Worm (Caenorhabditis elegans): Measurements from ENCODE around the gene wrt-4.

wrt-4 gene

ce11 chrX:15766147-15766546 is 9.1 kb upstream of the wrt-4 start, which contains the start of gene bus-17:
TSS of gene bus-17 (minus strand) at chrX:15766354.
- TF ChIP-seq lsl-1 (GFP tag; optimal IDR thresholded peaks at IDR 0.05) (no peak), attf-6 (GFP tag; IDR thresholded peaks at IDR 0.05) (no peak), egl-44 (GFP tag; IDR thresholded peaks at IDR 0.05) (no peak), somi-1 (GFP tag; optimal IDR thresholded peaks at IDR 0.05) (no peak), T07F8.4 (tag; optimal IDR thresholded peaks at IDR 0.05) (no peak), ztf-3 (GFP tag; optimal IDR thresholded peaks at IDR 0.05) (no peak), efl-1 (GFP tag; optimal IDR thresholded peaks at IDR 0.05) (no peak), atf-7 (tag; optimal IDR thresholded peaks at IDR 0.05) (no peak), rec-8 (tag; optimal IDR thresholded peaks at IDR 0.05) (no peak), aptf-2 (GFP tag; conservative IDR thresholded peaks at IDR 0.05) (no peak), ztf-28 (GFP tag; IDR thresholded peaks at IDR 0.05) (no peak), hmg-20 (GFP tag; IDR thresholded peaks at IDR 0.05) (no peak), ZK185.1 (tag; optimal IDR thresholded peaks at IDR 0.05; ENCODE audit: poor library complexity, severe bottlenecking) (no peak), snpc-1.1 (tag; optimal IDR thresholded peaks at IDR 0.05; ENCODE audit: insufficient read depth) (no peak)

DNA sequence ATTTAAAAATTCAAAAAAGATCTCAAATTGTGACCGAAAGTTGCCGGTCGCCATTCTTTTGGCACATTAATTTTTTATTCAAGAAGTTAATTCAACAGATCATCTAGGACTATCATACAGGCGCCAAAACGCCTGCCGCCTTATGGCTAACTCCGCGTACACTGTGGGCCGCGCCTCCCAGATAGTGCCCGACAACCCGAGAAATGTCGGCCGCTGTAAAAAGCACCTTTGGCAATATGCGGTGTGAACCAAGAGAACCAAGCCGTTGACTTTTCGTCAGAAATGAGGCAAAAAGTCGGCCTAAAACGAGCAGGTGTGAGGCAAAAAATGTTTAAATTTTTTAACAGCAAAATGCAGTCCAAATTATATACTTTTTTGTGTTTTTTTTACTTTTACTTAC is 2.2 kb upstream of the wrt-4 start:
- no peak for TF ChIP-seq attf-6 (GFP tag; IDR thresholded peaks at IDR 0.05)
- no peak for TF ChIP-seq F39B2.1 (GFP tag; IDR thresholded peaks at IDR 0.05)
- no peak for TF ChIP-seq snpc-4 (GFP tag; optimal IDR thresholded peaks at IDR 0.05)
- TF ChIP-seq snpc-4 (tag; optimal IDR thresholded peaks at IDR 0.05), result peak in 2 of 4 experiments; percentile 53 to 69

DNA sequence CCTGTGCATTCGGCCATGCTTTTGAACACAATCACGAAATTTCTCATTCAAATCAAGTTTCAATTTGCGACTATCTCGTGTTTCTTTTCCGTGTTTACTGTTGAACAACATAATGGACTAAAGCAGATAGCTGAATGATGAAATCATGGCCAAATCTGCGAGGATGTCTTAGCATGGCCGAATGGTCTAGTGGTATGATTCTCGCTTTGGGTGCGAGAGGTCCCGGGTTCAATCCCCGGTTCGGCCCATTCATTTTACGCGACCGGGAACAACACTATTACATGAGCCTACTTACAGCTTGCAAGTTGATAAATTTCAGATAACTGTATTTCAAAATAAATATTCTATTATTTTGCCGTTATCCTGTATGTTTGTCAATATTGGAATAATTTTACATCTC is 5.8 kb downstream of the wrt-4 start:
- TF ChIP-seq tbp1 (GFP tag; optimal IDR thresholded peaks at IDR 0.05) (peak; percentile 85), ekl-4 (GFP tag; IDR thresholded peaks at IDR 0.05) (0 out of 2 replicates have a peak, but pooled peaks have one; percentile 17), F39B2.1 (GFP tag; IDR thresholded peaks at IDR 0.05) (0 out of 2 replicates have a peak, but pooled peaks have one; percentile 20), snpc-4 (GFP tag; optimal IDR thresholded peaks at IDR 0.05) (peak; percentile 26), snpc-4 (tag; optimal IDR thresholded peaks at IDR 0.05) (peak in 2 of 4 experiments; percentile 15 to 65), efl-1 (GFP tag; optimal IDR thresholded peaks at IDR 0.05) (no peak), madf-6 (GFP tag; IDR thresholded peaks at IDR 0.05) (no peak), aptf-3 (GFP tag; IDR thresholded peaks at IDR 0.05) (no peak), pbrm-1 (GFP tag; IDR thresholded peaks at IDR 0.05) (peak; percentile 45; the same call in 1 of the 2 replicates), D2030.7 (GFP tag; IDR thresholded peaks at IDR 0.05) (peak; percentile 75), gei-17 (GFP tag; optimal IDR thresholded peaks at IDR 0.05) (no peak), B0261.1 (tag; optimal IDR thresholded peaks at IDR 0.05) (peak; percentile 55), nfyb-1 (GFP tag; IDR thresholded peaks at IDR 0.05) (peak; percentile 41; the same call in 1 of the 2 replicates), die-1 (tag; optimal IDR thresholded peaks at IDR 0.05) (peak; percentile 44), Y56A3A.18 (GFP tag; IDR thresholded peaks at IDR 0.05) (peak; percentile 39; the same call in 1 of the 2 replicates), nfya-2 (GFP tag; IDR thresholded peaks at IDR 0.05) (no peak), F10E7.11 (tag; optimal IDR thresholded peaks at IDR 0.05) (no peak), rpc-1 (optimal IDR thresholded peaks at IDR 0.05) (peak; percentile 46), rpc-1 (tag; optimal IDR thresholded peaks at IDR 0.05) (peak; percentile 75), xnd-1 (tag; optimal IDR thresholded peaks at IDR 0.05) (no peak), B0019.2 (GFP tag; conservative IDR thresholded peaks at IDR 0.05) (no peak), snpc-1.1 (tag; optimal IDR thresholded peaks at IDR 0.05; ENCODE audit: insufficient read depth) (peak; percentile 8), madf-8 (GFP tag; conservative IDR thresholded peaks at IDR 0.05) (no peak), K11D2.4 (GFP tag; IDR thresholded peaks at IDR 0.05) (no peak), dox-1 (GFP tag; IDR thresholded peaks at IDR 0.05) (peak; percentile 59; the same call in 1 of the 2 replicates), ztf-22 (GFP tag; optimal IDR thresholded peaks at IDR 0.05) (no peak), lin-26 (GFP tag; IDR thresholded peaks at IDR 0.05) (peak; percentile 77), attf-6 (GFP tag; IDR thresholded peaks at IDR 0.05) (0 out of 2 replicates have a peak, but pooled peaks have one; percentile 31), ztf-25 (GFP tag; IDR thresholded peaks at IDR 0.05) (0 out of 2 replicates have a peak, but pooled peaks have one; percentile 8), tbx-9 (tag; optimal IDR thresholded peaks at IDR 0.05; ENCODE audit: borderline replicate concordance) (no peak)

Measured in whole organism, young adult.